Worm (Caenorhabditis elegans) whole organism, early embryonic: ENCODE measurements around the gene C16D9.9.

ENCODE experiments used
- B0310.2 ChIP-seq: sonication (generic microtip); optimal IDR thresholded peaks from 2 replicates; lab custom pipeline; 2016; ENCODE audit warnings: mild to moderate bottlenecking, missing genetic modification characterization, missing compliant biosample characterization
- F13C5.2 ChIP-seq: sonication (generic microtip); optimal IDR thresholded peaks from 2 replicates; lab custom pipeline; 2017; ENCODE audit warnings: mild to moderate bottlenecking, missing genetic modification characterization, inconsistent platforms, missing compliant biosample characterization
- aly-1 ChIP-seq: sonication (generic microtip); optimal IDR thresholded peaks from 2 replicates; lab custom pipeline; 2016; ENCODE audit warnings: missing genetic modification characterization, missing compliant biosample characterization
- ama-1 ChIP-seq: fragments of 150-350 bp; optimal IDR thresholded peaks from 2 replicates; lab custom pipeline; 2014
- ceh-13 ChIP-seq: fragments of 200-800 bp; sonication (Bioruptor generic); optimal IDR thresholded peaks from 2 replicates; lab custom pipeline; 2018; ENCODE audit warnings: mild to moderate bottlenecking, missing genetic modification characterization, missing compliant biosample characterization
- ceh-36 ChIP-seq: sonication (generic microtip); optimal IDR thresholded peaks from 2 replicates; lab custom pipeline; 2016; ENCODE audit warnings: missing genetic modification characterization, inconsistent platforms, missing compliant biosample characterization
- ets-7 ChIP-seq: sonication (generic microtip); optimal IDR thresholded peaks from 2 replicates; lab custom pipeline; 2016; ENCODE audit warnings: missing genotype, missing genetic modification characterization, missing compliant biosample characterization
- flt-1 ChIP-seq: fragments of 200-800 bp; sonication (Bioruptor generic); IDR thresholded peaks from 2 replicates; pipeline ENCODE4 v1.3.6; 2022; ENCODE audit warnings: missing genetic modification characterization, missing compliant biosample characterization
- hmbx-1 ChIP-seq: sonication (generic microtip); optimal IDR thresholded peaks from 2 replicates; lab custom pipeline; 2016; ENCODE audit warnings: mild to moderate bottlenecking, missing genetic modification characterization, missing compliant biosample characterization
- hmg-4 ChIP-seq: fragments of 200-800 bp; sonication (Bioruptor generic); optimal IDR thresholded peaks from 2 replicates; lab custom pipeline; 2018; ENCODE audit warnings: mild to moderate bottlenecking, missing genetic modification characterization, missing compliant biosample characterization
- hnd-1 ChIP-seq: sonication (generic microtip); optimal IDR thresholded peaks from 2 replicates; lab custom pipeline; 2016; ENCODE audit warnings: missing genetic modification characterization, missing compliant biosample characterization
- pes-1 ChIP-seq: fragments of 200-800 bp; sonication (Bioruptor generic); IDR thresholded peaks from 2 replicates; pipeline ENCODE4 v1.3.6; 2022; ENCODE audit warnings: missing genetic modification reagents, missing genetic modification characterization, missing compliant biosample characterization
- scrt-1 ChIP-seq: fragments of 200-800 bp; sonication (Bioruptor generic); IDR thresholded peaks from 2 replicates; pipeline ENCODE4 v1.3.6; 2022; ENCODE audit warnings: missing genetic modification characterization, missing compliant biosample characterization
- sea-1 ChIP-seq: fragments of 200-800 bp; sonication (Bioruptor generic); conservative IDR thresholded peaks from 2 replicates; pipeline ENCODE4 v1.3.6; 2022; ENCODE audit warnings: missing genetic modification characterization, missing compliant biosample characterization
- tbx-11 ChIP-seq: fragments of 200-800 bp; sonication (Bioruptor generic); IDR thresholded peaks from 2 replicates; pipeline ENCODE4 v1.3.6; 2022; ENCODE audit warnings: missing genetic modification characterization, missing compliant biosample characterization
- tbx-37 ChIP-seq: fragments of 200-800 bp; sonication (Bioruptor generic); conservative IDR thresholded peaks from 2 replicates; pipeline ENCODE4 v1.3.6; 2022; ENCODE audit warnings: missing genetic modification reagents, missing genetic modification characterization, missing compliant biosample characterization
- tra-4 ChIP-seq: sonication (generic microtip); optimal IDR thresholded peaks from 2 replicates; lab custom pipeline; 2017; ENCODE audit warnings: missing genetic modification characterization, missing compliant biosample characterization

The C16D9.9 gene

DNA sequence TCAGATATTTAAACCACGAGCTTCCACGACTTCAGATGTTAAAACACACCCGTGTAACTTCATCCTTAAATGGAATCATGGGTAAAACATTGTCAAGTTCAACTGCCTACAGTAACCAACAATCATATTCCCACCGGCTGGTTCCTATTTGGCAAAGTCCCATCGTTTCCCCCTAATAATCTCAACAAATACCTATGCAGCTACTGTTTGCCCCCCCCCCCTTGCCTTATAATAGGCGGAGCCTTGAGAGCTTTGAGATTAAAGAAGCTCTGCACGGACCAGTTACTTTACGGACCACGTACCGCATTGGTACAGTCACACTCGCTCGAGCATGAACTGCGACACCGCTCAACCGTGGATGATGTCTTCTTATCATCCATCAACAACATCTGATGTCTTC lies 39.4 kb upstream of the C16D9.9 start, which contains the start of gene pax-1:
Gene pax-1, plus strand, starts transcription at position 301 of the 400 bp plus-strand sequence.
- TF ChIP-seq F13C5.2 (tag; lab: Kevin White, UChicago), result no peak
- TF ChIP-seq pes-1, result no peak
- no peak for TF ChIP-seq B0310.2
- TF ChIP-seq ceh-13 (GFP tag; lab: Kevin White, UChicago), result no peak
- no peak for TF ChIP-seq tbx-37 (GFP tag; lab: Robert Waterston, UW)
- no peak for TF ChIP-seq hmbx-1 (tag; lab: Kevin White, UChicago)
- no peak for TF ChIP-seq hnd-1 (tag; lab: Kevin White, UChicago)
- no peak for TF ChIP-seq tra-4 (tag; lab: Kevin White, UChicago)

DNA sequence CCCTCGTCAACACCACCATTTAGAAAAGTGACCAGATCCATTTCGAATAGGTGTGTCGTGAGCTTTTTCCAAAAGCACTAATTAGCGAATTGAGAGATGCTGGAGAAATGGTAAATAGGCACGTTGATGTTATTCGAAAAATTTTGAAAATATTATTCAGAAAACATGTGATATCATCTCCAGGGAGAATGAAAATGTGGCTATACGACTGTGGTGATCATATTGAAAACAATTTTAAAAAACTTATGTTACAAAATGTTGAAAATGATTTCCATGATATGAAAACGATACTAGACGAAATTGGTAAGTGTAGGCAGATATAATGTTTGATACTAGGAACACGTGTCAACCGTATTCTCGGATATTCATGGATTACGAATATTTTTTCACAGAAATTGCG lies 37.2 kb upstream of the C16D9.9 start, which contains the start of gene K07C11.10:
Gene K07C11.10, minus strand, starts transcription at position 101 of the 400 bp plus-strand sequence.
- TF ChIP-seq aly-1 (no peak), pes-1 (no peak), ceh-13 (GFP tag; lab: Kevin White, UChicago) (no peak), scrt-1 (GFP tag; lab: Robert Waterston, UW) (no peak), tbx-11 (no peak), hmbx-1 (tag; lab: Kevin White, UChicago) (no peak), sea-1 (GFP tag; lab: Robert Waterston, UW) (no peak), B0310.2 (no peak), ceh-36 (tag; lab: Kevin White, UChicago) (no peak), hmg-4 (no peak)

DNA sequence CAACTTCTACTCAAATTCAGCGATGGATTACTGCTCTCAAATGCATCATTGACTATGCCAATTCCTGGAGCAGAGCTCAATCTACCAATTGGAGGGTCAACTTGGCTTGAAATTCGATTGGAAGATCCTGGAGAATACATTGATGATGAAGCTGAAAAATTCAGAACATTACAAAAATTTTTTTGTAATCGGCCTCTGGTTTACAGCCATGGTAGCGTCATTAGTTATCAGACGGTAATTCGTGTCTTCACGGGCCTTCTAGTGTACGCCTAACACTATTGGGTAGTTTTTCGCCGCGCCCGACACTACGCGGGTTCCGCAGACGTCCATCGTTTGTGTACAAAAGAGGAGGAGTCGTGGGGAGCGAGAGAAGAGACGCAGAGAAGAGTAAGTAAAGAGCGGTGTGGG lies 35.3 kb upstream of the C16D9.9 start:
- TF ChIP-seq B0310.2, result no peak
- peak; percentile 73 for TF ChIP-seq ama-1 (lab: Kevin White, UChicago)
- peak; percentile 30; the same call in 1 of the 2 replicates for TF ChIP-seq tbx-11
- peak; percentile 23 for TF ChIP-seq hmg-4
- peak; percentile 8 for TF ChIP-seq aly-1
- peak; percentile 57 for TF ChIP-seq F13C5.2 (tag; lab: Kevin White, UChicago)

DNA sequence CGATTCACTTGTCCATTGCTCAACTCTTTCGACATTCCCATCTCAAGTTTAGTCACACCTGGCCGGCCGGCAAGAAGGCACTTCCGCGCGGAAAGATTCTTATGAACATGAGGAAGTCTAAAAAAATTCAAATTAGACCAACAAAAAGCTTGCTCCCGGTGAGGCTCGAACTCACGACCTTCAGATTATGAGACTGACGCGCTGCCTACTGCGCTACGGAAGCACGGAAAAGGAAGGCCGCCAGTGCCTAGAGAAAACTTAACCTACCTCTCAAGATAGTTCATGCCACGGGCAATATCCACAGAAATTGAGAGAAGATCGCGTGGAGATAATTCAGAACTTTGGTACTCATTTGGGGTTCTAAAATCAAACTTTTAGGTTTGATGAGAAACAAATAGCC lies 34.0 kb upstream of the C16D9.9 start:
- TF ChIP-seq flt-1 (GFP tag; lab: Robert Waterston, UW) (0 out of 2 replicates have a peak, but pooled peaks have one; percentile 44), hmbx-1 (tag; lab: Kevin White, UChicago) (no peak), sea-1 (GFP tag; lab: Robert Waterston, UW) (no peak), pes-1 (no peak), aly-1 (no peak), hnd-1 (tag; lab: Kevin White, UChicago) (no peak), tbx-37 (GFP tag; lab: Robert Waterston, UW) (0 out of 2 replicates have a peak, but pooled peaks have one; percentile 22), tbx-11 (no peak), tra-4 (tag; lab: Kevin White, UChicago) (no peak), ama-1 (lab: Kevin White, UChicago) (no peak), F13C5.2 (tag; lab: Kevin White, UChicago) (no peak), B0310.2 (no peak), ceh-13 (GFP tag; lab: Kevin White, UChicago) (no peak), ceh-36 (tag; lab: Kevin White, UChicago) (no peak), ets-7 (tag; lab: Kevin White, UChicago) (no peak), hmg-4 (peak; percentile 19), scrt-1 (GFP tag; lab: Robert Waterston, UW) (peak; percentile 60; the same call in 1 of the 2 replicates)

DNA sequence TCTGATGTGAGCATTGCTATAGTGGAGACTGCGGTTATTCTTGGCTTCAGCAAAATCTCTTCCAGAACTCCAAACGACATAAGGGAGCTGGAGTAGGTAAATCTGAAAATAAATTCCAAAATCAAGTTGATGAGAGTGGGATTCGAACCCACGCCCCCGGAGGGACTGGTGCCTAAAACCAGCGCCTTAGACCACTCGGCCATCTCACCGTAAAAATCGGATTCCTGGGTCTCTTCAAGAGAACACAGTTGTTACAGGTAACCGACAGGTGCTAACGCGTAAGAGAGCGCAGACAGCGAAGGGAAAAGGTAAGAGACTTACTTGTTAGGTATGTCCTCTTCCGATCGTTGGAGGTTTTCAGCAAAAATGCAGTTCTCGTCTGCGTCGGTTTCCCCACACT lies 28.7 kb upstream of the C16D9.9 start:
- TF ChIP-seq pes-1 (no peak), hnd-1 (tag; lab: Kevin White, UChicago) (peak; percentile 3), ceh-36 (tag; lab: Kevin White, UChicago) (no peak), aly-1 (peak; percentile 30), hmbx-1 (tag; lab: Kevin White, UChicago) (no peak), tra-4 (tag; lab: Kevin White, UChicago) (peak; percentile 27), B0310.2 (no peak), flt-1 (GFP tag; lab: Robert Waterston, UW) (no peak), sea-1 (GFP tag; lab: Robert Waterston, UW) (peak; percentile 68; the same call in 1 of the 2 replicates), scrt-1 (GFP tag; lab: Robert Waterston, UW) (peak; percentile 63; the same call in 1 of the 2 replicates), ama-1 (lab: Kevin White, UChicago) (no peak), tbx-11 (0 out of 2 replicates have a peak, but pooled peaks have one; percentile 48), tbx-37 (GFP tag; lab: Robert Waterston, UW) (no peak), hmg-4 (no peak), ets-7 (tag; lab: Kevin White, UChicago) (no peak), F13C5.2 (tag; lab: Kevin White, UChicago) (no peak), ceh-13 (GFP tag; lab: Kevin White, UChicago) (peak; percentile 22)

DNA sequence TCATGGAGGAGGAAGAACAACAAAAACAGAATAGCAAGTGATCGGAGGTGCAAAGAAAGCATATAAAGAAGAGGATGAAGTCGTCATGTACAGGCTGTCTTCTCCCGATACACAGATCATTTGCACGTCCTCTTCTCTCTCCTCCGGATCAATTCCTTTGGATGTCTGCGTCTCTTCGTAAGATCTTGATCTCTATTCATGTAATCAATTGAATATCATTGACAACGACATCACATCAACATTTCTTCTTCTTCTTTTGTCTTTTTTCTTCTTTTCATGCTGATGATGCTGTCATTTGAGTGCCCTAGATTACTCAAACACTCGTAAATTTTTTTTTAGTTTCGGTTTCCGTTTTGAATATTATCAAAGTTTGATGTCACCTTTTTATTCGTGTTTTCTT lies 25.8 kb upstream of the C16D9.9 start, which contains the start of gene rol-3:
Gene rol-3, minus strand, starts transcription at position 120 of the 400 bp plus-strand sequence.
- no peak for TF ChIP-seq hnd-1 (tag; lab: Kevin White, UChicago)
- TF ChIP-seq hmbx-1 (tag; lab: Kevin White, UChicago), result no peak
- TF ChIP-seq ama-1 (lab: Kevin White, UChicago), result no peak
- no peak for TF ChIP-seq sea-1 (GFP tag; lab: Robert Waterston, UW)
- TF ChIP-seq ceh-13 (GFP tag; lab: Kevin White, UChicago), result no peak
- TF ChIP-seq aly-1, result no peak
- TF ChIP-seq scrt-1 (GFP tag; lab: Robert Waterston, UW), result no peak
- no peak for TF ChIP-seq F13C5.2 (tag; lab: Kevin White, UChicago)
- no peak for TF ChIP-seq tbx-37 (GFP tag; lab: Robert Waterston, UW)
- TF ChIP-seq tra-4 (tag; lab: Kevin White, UChicago), result no peak
- TF ChIP-seq B0310.2, result no peak
- TF ChIP-seq flt-1 (GFP tag; lab: Robert Waterston, UW), result no peak
- TF ChIP-seq hmg-4, result no peak
- no peak for TF ChIP-seq ceh-36 (tag; lab: Kevin White, UChicago)
- no peak for TF ChIP-seq tbx-11
- TF ChIP-seq ets-7 (tag; lab: Kevin White, UChicago), result no peak
- no peak for TF ChIP-seq pes-1

DNA sequence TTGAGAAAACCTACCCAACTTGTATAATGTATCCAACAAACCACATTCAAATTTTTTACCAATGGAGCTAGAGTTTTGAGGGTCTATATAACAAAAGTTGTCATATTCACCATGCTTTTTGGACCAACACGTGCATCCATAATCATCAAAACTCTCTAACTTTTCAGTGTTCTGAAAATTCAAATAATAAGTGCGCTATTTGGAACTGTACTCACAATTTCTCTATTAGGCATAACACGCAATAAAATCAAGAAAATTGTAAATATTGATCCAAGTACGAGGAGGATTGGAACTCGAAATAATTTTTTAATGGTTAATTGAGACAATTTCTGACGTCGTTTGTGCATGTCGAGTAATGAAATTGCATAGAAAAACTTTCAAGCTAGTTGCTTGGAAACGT lies 24.1 kb upstream of the C16D9.9 start, which contains the start of gene C16D9.3:
Gene C16D9.3, minus strand, starts transcription at position 101 of the 400 bp plus-strand sequence.
- no peak for TF ChIP-seq ceh-36 (tag; lab: Kevin White, UChicago)
- TF ChIP-seq B0310.2, result no peak
